Worm (Caenorhabditis elegans): Measurements from ENCODE around the gene ztf-7.
A peak's percentile ranks its signal among the peaks of the same experiment; 100 is the strongest.

Gene ztf-7

ce11 chrV:9789657-9790261, at the start of gene ztf-7:
Gene ztf-7 (minus strand): TSS chrV:9789707.
- peak; percentile 88 for TF ChIP-seq fos-1 (tag; optimal IDR thresholded peaks at IDR 0.05)
- no peak for TF ChIP-seq ztf-1 (GFP tag; conservative IDR thresholded peaks at IDR 0.05)
- TF ChIP-seq ztf-4 (tag; optimal IDR thresholded peaks at IDR 0.05) = peak; percentile 91
- TF ChIP-seq nhr-25 (tag; optimal IDR thresholded peaks at IDR 0.05) = peak; percentile 98
- peak; percentile 71 for TF ChIP-seq unc-62 (GFP tag; optimal IDR thresholded peaks at IDR 0.05)
- peak; percentile 85 to 97 for TF ChIP-seq lsy-2 (tag; optimal IDR thresholded peaks at IDR 0.05)
- TF ChIP-seq elt-1 (tag; optimal IDR thresholded peaks at IDR 0.05) = no peak
- TF ChIP-seq ceh-16 (tag; optimal IDR thresholded peaks at IDR 0.05) = peak; percentile 39
- TF ChIP-seq sem-4 (tag; optimal IDR thresholded peaks at IDR 0.05) = peak; percentile 92
- no peak for TF ChIP-seq nhr-11 (tag; optimal IDR thresholded peaks at IDR 0.05)
- TF ChIP-seq aly-2 (tag; optimal IDR thresholded peaks at IDR 0.05) = no peak
- peak; percentile 97 for TF ChIP-seq crh-2 (tag; optimal IDR thresholded peaks at IDR 0.05)
- no peak for TF ChIP-seq peb-1 (tag; optimal IDR thresholded peaks at IDR 0.05)
- no peak for TF ChIP-seq elt-3 (tag; optimal IDR thresholded peaks at IDR 0.05)
- TF ChIP-seq F13H6.1 (tag; optimal IDR thresholded peaks at IDR 0.05) = peak; percentile 96
- no peak for TF ChIP-seq unc-39 (tag; optimal IDR thresholded peaks at IDR 0.05)
- TF ChIP-seq mab-5 (tag; optimal IDR thresholded peaks at IDR 0.05) = peak; percentile 92
- peak; percentile 84 for TF ChIP-seq blmp-1 (tag; optimal IDR thresholded peaks at IDR 0.05; ENCODE audit: insufficient read depth)
- no peak for TF ChIP-seq nhr-12 (tag; optimal IDR thresholded peaks at IDR 0.05)
- TF ChIP-seq R02D3.7 (tag; optimal IDR thresholded peaks at IDR 0.05) = peak; percentile 32
- TF ChIP-seq ZK546.5 (tag; optimal IDR thresholded peaks at IDR 0.05) = no peak
- peak; percentile 63 for TF ChIP-seq ama-1 (optimal IDR thresholded peaks at IDR 0.05)
- peak; percentile 82 for TF ChIP-seq egl-27 (tag; optimal IDR thresholded peaks at IDR 0.05)
- TF ChIP-seq zag-1 (tag; optimal IDR thresholded peaks at IDR 0.05) = peak; percentile 58
- peak; percentile 83 for TF ChIP-seq unc-55 (GFP tag; optimal IDR thresholded peaks at IDR 0.05)
- TF ChIP-seq gmeb-1 (tag; optimal IDR thresholded peaks at IDR 0.05) = peak; percentile 92
- no peak for TF ChIP-seq nhr-77 (tag; optimal IDR thresholded peaks at IDR 0.05)
- peak; percentile 72 for TF ChIP-seq skn-1 (tag; optimal IDR thresholded peaks at IDR 0.05)
- peak; percentile 95 for TF ChIP-seq lin-11 (tag; optimal IDR thresholded peaks at IDR 0.05)
- TF ChIP-seq nhr-10 (tag; optimal IDR thresholded peaks at IDR 0.05) = no peak
- TF ChIP-seq sma-3 (GFP tag; optimal IDR thresholded peaks at IDR 0.05) = peak; percentile 98
- TF ChIP-seq nhr-129 (tag; optimal IDR thresholded peaks at IDR 0.05) = peak; percentile 94
- peak; percentile 79 to 95 for TF ChIP-seq mdl-1 (tag; optimal IDR thresholded peaks at IDR 0.05)
- TF ChIP-seq C34F6.9 (tag; optimal IDR thresholded peaks at IDR 0.05) = peak; percentile 99
- peak; percentile 86 for TF ChIP-seq Y55F3AM.14 (GFP tag; optimal IDR thresholded peaks at IDR 0.05)
- peak; percentile 51 for TF ChIP-seq dmd-4 (tag; optimal IDR thresholded peaks at IDR 0.05)
- TF ChIP-seq ceh-82 (tag; optimal IDR thresholded peaks at IDR 0.05) = no peak
- TF ChIP-seq nhr-21 (tag; optimal IDR thresholded peaks at IDR 0.05) = peak; percentile 97
- TF ChIP-seq nhr-237 (tag; optimal IDR thresholded peaks at IDR 0.05) = peak; percentile 38
- TF ChIP-seq nhr-6 (tag; optimal IDR thresholded peaks at IDR 0.05) = peak; percentile 91
- TF ChIP-seq lin-39 (tag; optimal IDR thresholded peaks at IDR 0.05) = no peak
- TF ChIP-seq sma-9 (GFP tag; optimal IDR thresholded peaks at IDR 0.05) = peak; percentile 97
- no peak for TF ChIP-seq sma-9 (tag; optimal IDR thresholded peaks at IDR 0.05)
- TF ChIP-seq nhr-23 (tag; optimal IDR thresholded peaks at IDR 0.05) = no peak
- TF ChIP-seq mbf-1 (tag; optimal IDR thresholded peaks at IDR 0.05) = no peak
- TF ChIP-seq alr-1 (tag; optimal IDR thresholded peaks at IDR 0.05) = no peak
- no peak for TF ChIP-seq ztf-11 (tag; optimal IDR thresholded peaks at IDR 0.05)
- peak; percentile 83 for TF ChIP-seq lin-13 (GFP tag; optimal IDR thresholded peaks at IDR 0.05)
- TF ChIP-seq snpc-4 (tag; optimal IDR thresholded peaks at IDR 0.05) = peak; percentile 87
